Fruit fly (Drosophila melanogaster): ENCODE results near the gene ETHR.

ETHR gene

DNA sequence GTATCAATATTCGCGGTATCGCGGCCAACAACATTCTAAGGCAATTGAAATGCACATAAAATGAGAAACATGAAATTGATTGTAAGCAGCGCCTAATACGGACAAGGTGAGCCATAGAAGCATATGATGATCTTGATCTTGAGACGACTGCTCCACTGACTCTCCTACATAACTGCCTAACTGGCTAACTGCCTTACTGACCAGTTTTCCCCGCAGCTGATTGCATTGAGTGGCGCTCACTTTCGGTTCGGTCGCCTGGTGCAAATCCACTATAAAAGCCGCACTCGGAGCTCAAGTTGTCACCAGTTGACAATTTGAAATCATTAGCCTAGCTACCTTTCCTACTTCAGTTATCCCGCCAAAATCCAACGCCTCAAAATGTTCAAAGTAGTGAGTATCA, 36.1 kb downstream of the ETHR start, which contains the start of gene CG17298:
Gene CG17298 (plus strand): TSS at position 301 of the 400 bp plus-strand sequence.
- TF ChIP-seq br (GFP tag; optimal IDR thresholded peaks at IDR 0.05) (no peak), HLH106 (tag; optimal IDR thresholded peaks at IDR 0.05) (no peak)

DNA sequence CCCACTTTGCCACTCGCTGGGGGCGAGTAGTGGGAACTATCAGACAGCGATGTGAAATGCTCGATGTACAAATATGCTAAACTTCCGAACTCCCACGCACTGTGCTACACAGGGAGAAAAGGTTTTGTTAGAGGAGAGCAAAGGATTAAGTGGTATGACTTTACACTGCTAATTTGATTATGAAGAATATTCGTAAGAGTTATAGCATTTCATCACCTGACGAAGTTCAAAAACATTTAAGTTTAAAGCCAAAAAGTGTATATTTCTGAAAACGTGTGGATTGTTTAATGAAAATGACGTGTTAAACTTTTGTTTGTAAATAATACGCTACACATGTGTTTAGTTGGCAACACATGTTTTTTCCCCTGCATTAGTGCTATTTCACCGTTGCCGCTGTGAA, 41.7 kb downstream of the ETHR start:
- TF ChIP-seq Hnf4 (GFP tag; optimal IDR thresholded peaks at IDR 0.05) (no peak), Rel (GFP tag; optimal IDR thresholded peaks at IDR 0.05) (no peak), Rel (tag; optimal IDR thresholded peaks at IDR 0.05) (no peak), Hr83 (GFP tag; optimal IDR thresholded peaks at IDR 0.05; ENCODE audit: poor library complexity, severe bottlenecking) (no peak), N (GFP tag; optimal IDR thresholded peaks at IDR 0.05) (no peak), GATAd (GFP tag; optimal IDR thresholded peaks at IDR 0.05) (no peak), Dif (GFP tag; optimal IDR thresholded peaks at IDR 0.05; ENCODE audit: partially characterized antibody) (no peak), Sp1 (GFP tag; optimal IDR thresholded peaks at IDR 0.05) (no peak)

DNA sequence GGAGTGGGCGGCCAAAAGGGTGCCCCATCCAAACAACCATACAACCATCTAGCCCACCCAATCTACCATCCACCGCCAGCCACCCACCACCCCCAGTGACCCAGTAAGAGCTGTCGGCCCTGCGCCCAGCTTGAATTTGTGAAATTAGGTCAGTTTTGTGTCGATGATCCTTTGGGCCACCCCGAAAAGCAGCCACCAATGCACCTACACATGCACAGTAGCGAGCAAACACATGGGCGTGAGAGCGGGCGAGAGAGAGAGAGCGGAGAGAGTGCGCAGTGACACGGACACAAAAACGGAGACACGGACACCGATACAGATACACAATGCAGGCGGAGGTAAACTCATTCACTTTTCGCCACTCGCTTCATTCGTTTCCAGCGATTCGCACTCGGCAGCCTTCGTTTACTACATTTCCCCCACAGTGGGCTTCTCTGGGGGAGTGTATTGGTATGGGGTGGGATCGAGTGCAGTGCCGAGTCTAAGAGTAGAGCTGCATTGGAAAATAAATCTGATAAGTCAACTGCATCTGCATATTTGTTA, 42.3 kb downstream of the ETHR start:
- no peak for TF ChIP-seq sage (GFP tag; optimal IDR thresholded peaks at IDR 0.05)
- no peak for TF ChIP-seq jim (GFP tag; optimal IDR thresholded peaks at IDR 0.05)
- TF ChIP-seq Abd-B (GFP tag; optimal IDR thresholded peaks at IDR 0.05): no peak
- peak; percentile 31 for TF ChIP-seq Dif (GFP tag; optimal IDR thresholded peaks at IDR 0.05; ENCODE audit: partially characterized antibody)
- peak in 1 of 2 experiments; percentile 3 for TF ChIP-seq dl (GFP tag; optimal IDR thresholded peaks at IDR 0.05; ENCODE audit: insufficient read depth in 1 of 2, partially characterized antibody in 2 of 2)

- no peak for TF ChIP-seq h (GFP tag; optimal IDR thresholded peaks at IDR 0.05)
- no peak for TF ChIP-seq br (GFP tag; optimal IDR thresholded peaks at IDR 0.05)
- no peak for TF ChIP-seq OdsH (GFP tag; optimal IDR thresholded peaks at IDR 0.05)
- no peak for TF ChIP-seq CrebA (GFP tag; optimal IDR thresholded peaks at IDR 0.05; ENCODE audit: borderline replicate concordance)
- no peak for TF ChIP-seq Dif (GFP tag; optimal IDR thresholded peaks at IDR 0.05; ENCODE audit: partially characterized antibody)
- no peak for TF ChIP-seq foxo (GFP tag; optimal IDR thresholded peaks at IDR 0.05)
- no peak for TF ChIP-seq dl (GFP tag; optimal IDR thresholded peaks at IDR 0.05; ENCODE audit: insufficient read depth in 1 of 2, partially characterized antibody in 2 of 2)
- TF ChIP-seq N (GFP tag; optimal IDR thresholded peaks at IDR 0.05): no peak
- no peak for TF ChIP-seq CG32264 (GFP tag; optimal IDR thresholded peaks at IDR 0.05)
- TF ChIP-seq Myc (optimal IDR thresholded peaks at IDR 0.05): no peak
- no peak for TF ChIP-seq dsf (GFP tag; optimal IDR thresholded peaks at IDR 0.05; ENCODE audit: borderline replicate concordance)
- TF ChIP-seq Mio (GFP tag; optimal IDR thresholded peaks at IDR 0.05): no peak
- TF ChIP-seq fru (GFP tag; optimal IDR thresholded peaks at IDR 0.05): no peak
- no peak for TF ChIP-seq psq (GFP tag; optimal IDR thresholded peaks at IDR 0.05)
- no peak for TF ChIP-seq woc (GFP tag; optimal IDR thresholded peaks at IDR 0.05)
- TF ChIP-seq lola (GFP tag; optimal IDR thresholded peaks at IDR 0.05): no peak
- no peak for TF ChIP-seq rgr (GFP tag; optimal IDR thresholded peaks at IDR 0.05)
Observed at dm6 chr3R:21293833-21294232, 47.0 kb downstream of the ETHR start, which contains the start of gene SIFaR. Gene SIFaR, minus strand, starts transcription at chr3R:21293998.

- TF ChIP-seq ey (GFP tag; optimal IDR thresholded peaks at IDR 0.05) (no peak), dsf (GFP tag; optimal IDR thresholded peaks at IDR 0.05; ENCODE audit: borderline replicate concordance) (no peak), dmrt93B (GFP tag; optimal IDR thresholded peaks at IDR 0.05) (no peak), CG32264 (GFP tag; optimal IDR thresholded peaks at IDR 0.05) (no peak), OdsH (GFP tag; optimal IDR thresholded peaks at IDR 0.05) (no peak), sage (GFP tag; optimal IDR thresholded peaks at IDR 0.05) (no peak)
Observed at dm6 chr3R:21295004-21295403, 48.2 kb downstream of the ETHR start.

dm6 chr3R:21295695-21296037, 48.9 kb downstream of the ETHR start:
- TF ChIP-seq sage (GFP tag; optimal IDR thresholded peaks at IDR 0.05) (no peak), Myc (optimal IDR thresholded peaks at IDR 0.05) (peak; percentile 41)
